Worm (Caenorhabditis elegans): ENCODE data around the gene rla-2.

Gene rla-2

DNA sequence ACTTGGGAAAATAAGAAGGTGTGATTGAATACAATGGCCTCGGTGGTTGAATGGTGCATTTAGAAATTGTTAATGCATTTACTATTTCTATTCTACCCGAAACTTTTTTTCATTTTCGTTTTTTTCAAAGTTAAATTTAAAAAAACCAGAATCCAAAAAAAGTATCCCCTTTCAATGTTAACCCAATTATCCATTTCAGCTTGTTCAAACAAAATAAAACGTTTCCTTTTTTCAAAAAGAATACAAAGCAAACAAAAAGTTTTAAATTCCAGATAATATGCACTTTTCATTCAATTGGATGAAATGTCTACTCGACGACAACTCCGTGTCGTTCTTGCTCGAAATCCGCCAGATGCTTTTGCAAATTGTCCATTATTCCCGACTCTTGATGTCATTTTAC, 27.5 kb downstream of the rla-2 start, which contains the start of gene W02A2.5:
W02A2.5 (plus strand) TSS at position 301 of the 400 bp plus-strand sequence.
- no peak for TF ChIP-seq unc-62 (GFP tag; optimal IDR thresholded peaks at IDR 0.05)

DNA sequence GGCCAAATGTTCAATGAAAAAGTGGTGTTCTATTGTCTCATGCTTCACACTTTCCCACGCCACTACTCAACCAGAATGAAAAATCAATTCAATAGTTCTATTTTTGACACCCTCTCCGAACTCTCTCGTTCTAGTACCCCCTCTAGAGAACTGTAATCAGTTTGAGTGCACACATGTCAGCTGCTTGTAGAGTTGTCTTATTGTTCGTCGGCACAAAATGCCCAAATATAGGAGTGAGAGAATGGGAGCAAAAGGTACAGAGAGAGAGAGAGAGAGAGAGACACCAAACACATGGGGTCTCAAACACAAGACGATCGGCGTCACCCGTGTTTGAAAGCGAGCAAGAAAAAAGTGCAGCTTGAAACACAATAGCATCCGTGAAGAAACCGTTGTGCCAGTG, 35.8 kb downstream of the rla-2 start:
- no peak for TF ChIP-seq unc-62 (GFP tag; optimal IDR thresholded peaks at IDR 0.05)

DNA sequence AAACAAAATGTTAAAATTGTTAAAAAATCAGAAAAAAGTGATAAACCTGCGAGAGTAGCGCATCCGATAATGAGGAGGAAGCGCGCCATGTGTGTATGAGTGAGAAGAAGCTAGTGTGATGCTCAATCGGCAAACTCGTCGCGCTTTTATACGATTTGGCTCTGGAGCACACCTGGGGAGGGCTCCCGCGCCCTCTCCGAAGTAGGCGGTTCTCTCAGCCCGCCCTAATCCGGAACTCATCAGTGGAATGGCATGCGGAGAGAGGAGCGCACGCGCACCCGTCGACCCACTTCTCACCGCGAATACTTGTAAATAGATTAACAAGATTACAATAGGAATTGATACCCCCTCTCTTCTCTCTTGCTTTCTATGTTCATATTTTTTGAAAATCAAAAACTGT, 38.8 kb downstream of the rla-2 start, which contains the start of gene pqn-74:
pqn-74 (minus strand) TSS at position 122 of the 400 bp plus-strand sequence.
- TF ChIP-seq unc-62 (GFP tag; optimal IDR thresholded peaks at IDR 0.05), result no peak

DNA sequence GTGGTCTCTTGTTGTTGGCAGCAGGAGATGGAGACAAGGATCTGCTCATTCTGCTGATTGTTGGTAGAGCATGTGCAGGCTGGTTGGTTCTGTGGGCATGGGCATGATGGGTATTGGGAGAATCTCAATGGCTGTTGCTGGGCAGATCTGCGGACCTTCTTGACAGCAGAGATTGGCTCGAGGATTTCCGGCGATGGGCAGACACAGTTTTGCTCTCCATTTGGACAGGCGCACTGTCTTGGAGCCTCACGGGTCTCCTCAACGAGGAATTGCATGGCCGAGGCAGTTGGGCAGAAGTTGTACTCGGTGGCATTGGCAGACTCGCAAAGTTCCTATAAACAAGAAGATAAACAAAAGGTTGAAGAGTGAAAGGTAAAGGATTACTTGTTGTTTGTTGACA, 39.5 kb downstream of the rla-2 start:
- no peak for TF ChIP-seq unc-62 (GFP tag; optimal IDR thresholded peaks at IDR 0.05)

DNA sequence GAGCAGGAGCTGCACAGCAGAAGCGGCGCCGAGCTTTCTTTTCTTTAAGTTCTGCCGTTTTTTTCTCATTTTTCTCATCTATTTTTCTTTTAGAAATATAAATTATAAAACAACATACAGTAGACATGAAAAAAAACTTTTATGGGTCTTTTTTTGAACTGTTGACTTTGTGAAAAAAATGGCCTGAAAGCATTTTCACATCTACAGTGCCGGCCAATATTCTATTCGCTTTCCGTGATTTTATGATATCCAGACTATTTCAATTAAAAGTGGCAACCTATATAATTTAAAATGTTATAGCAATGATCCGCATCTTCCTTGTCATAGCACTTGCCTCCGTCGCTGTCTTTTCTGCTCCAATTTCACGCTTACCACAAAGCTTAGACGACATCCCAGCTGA, 42.0 kb downstream of the rla-2 start, which contains the start of gene far-6:
far-6 (plus strand) TSS at position 301 of the 400 bp plus-strand sequence.
- no peak for TF ChIP-seq unc-62 (GFP tag; optimal IDR thresholded peaks at IDR 0.05)

DNA sequence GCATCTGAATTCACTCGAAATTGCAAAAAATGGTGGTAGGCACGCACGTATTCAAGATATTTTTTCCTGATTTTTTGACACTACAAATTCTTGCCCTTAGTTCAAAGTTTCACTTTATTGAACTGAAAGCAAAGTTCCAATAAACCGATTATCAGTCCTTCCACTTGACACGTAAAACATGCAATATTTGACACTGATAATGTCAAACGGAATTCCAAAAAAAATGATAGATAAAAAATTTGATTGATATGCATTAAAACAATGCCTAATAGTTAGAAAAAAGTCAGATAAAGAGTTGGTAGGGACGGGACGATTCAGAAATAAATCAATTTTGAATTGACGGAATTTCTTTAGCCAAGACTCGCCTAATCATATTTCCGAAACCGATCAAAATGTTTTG, 43.0 kb downstream of the rla-2 start:
- no peak for TF ChIP-seq unc-62 (GFP tag; optimal IDR thresholded peaks at IDR 0.05)

DNA sequence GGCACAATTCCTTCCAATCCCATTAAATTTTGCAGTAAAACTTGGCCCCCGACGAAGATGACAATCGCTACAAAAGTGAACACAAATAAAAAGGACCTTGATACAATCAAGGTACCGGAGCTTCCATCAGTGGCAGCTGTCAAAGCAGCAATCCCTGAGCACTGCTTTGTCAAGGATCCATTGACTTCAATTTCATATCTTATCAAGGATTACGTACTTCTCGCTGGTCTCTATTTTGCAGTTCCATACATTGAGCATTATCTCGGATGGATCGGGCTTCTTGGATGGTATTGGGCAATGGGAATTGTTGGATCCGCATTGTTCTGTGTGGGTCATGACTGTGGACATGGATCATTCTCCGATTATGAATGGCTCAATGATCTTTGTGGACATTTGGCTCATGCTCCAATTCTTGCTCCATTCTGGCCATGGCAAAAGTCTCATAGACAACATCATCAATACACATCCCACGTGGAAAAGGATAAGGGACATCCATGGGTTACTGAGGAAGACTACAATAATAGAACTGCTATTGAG, 46.2 kb downstream of the rla-2 start, which contains the start of gene fat-2:
fat-2 (plus strand) TSS at position 51 of the 537 bp plus-strand sequence.
- TF ChIP-seq unc-62 (GFP tag; optimal IDR thresholded peaks at IDR 0.05), result no peak

DNA sequence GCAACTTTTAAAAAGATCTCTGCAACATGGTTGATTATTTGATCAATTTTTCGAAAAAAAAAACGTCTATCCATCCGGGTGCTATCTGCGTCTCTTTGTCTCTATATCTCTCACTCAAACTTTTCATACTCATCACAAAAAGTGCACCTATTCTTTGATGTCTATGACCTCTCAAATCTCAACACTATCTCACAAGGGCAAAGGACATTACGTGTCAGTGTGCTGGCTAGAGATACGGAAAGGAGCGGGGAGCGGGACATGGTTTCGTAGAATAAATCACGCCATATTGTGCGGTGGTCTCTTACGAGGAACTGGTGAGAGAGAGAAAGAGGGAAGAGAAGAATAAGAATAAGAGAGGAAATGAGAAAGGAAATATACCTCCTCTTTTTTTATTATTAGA, 47.7 kb downstream of the rla-2 start:
- TF ChIP-seq unc-62 (GFP tag; optimal IDR thresholded peaks at IDR 0.05), result no peak

DNA sequence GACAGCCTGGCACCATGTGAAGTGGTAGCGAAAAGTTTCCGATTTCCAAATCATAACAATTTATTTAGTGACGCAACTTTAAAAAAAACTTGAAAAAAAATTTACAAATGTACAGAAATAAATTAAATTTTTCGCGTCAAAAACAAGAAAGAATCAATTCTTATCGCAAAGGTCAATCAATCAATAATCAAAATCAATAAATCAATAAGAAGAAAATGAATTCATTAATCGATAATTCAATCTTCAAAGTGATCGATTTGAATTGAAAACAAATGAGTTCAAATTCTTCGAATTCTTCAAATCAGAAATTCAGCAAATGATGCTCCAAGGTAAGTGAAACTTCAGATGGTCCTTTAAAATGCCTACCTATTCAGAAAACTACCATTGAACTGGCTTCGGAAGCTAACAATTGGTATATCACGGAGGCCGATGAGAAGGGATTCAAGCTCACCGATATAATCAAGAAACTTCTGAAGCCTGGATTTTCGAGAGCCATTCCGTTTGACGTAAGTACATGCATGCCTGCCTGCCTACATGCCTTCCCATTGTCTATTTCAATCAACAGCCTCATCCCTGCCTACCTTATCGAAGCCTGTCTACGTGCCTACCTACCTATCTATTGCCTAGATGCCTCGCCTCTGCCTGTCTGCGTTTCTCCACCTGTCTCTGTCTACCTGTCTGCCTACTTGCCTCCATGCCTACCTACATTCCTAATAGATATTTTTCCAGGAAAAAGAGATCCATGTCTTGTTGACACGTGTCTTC, 50.0 kb downstream of the rla-2 start:
- TF ChIP-seq unc-62 (GFP tag; optimal IDR thresholded peaks at IDR 0.05), result no peak

All from whole organism, dauer.